Worm (Caenorhabditis elegans) whole organism, young adult: ENCODE results near the gene srbc-39.
A peak's percentile ranks its signal among the peaks of the same experiment; 100 is the strongest.

ENCODE experiments used
- B0035.1 ChIP-seq: sonication (generic microtip); optimal IDR thresholded peaks from 2 replicates; lab custom pipeline; 2016; ENCODE audit warnings: missing genetic modification characterization, mild to moderate bottlenecking, missing compliant biosample characterization, missing genotype, missing genetic modification reagents
- B0336.3 ChIP-seq: fragments of 200-800 bp; sonication (Bioruptor generic); IDR thresholded peaks from 2 replicates; pipeline ENCODE4 v1.3.6; 2022; ENCODE audit warnings: missing genetic modification characterization, missing compliant biosample characterization
- C06A6.2 ChIP-seq: fragments of 200-800 bp; sonication (Bioruptor generic); conservative IDR thresholded peaks from 2 replicates; pipeline ENCODE4 v1.3.6; 2022; ENCODE audit warnings: missing genetic modification characterization, missing compliant biosample characterization
- C17E4.6 ChIP-seq: fragments of 200-800 bp; sonication (Bioruptor generic); IDR thresholded peaks from 2 replicates; pipeline ENCODE4 v1.3.6; 2022; ENCODE audit warnings: missing genetic modification reagents, missing genetic modification characterization, missing compliant biosample characterization
- D2030.7 ChIP-seq: fragments of 200-800 bp; sonication (Bioruptor generic); IDR thresholded peaks from 2 replicates; pipeline ENCODE4 v1.3.6; 2022; ENCODE audit warnings: missing genetic modification reagents, missing genetic modification characterization, missing compliant biosample characterization
- F49E8.2 ChIP-seq: sonication (generic microtip); optimal IDR thresholded peaks from 3 replicates; lab custom pipeline; 2017; ENCODE audit warnings: missing genetic modification characterization, mild to moderate bottlenecking, missing compliant biosample characterization, antibody characterized with exemption, moderate library complexity; ENCODE audit not compliant: insufficient read depth
- F57A8.1 ChIP-seq: fragments of 200-800 bp; sonication (Bioruptor generic); optimal IDR thresholded peaks from 2 replicates; lab custom pipeline; 2018; ENCODE audit warnings: mild to moderate bottlenecking, missing genetic modification characterization, moderate library complexity, missing compliant biosample characterization
- K11D2.4 ChIP-seq: fragments of 200-800 bp; sonication (Bioruptor generic); IDR thresholded peaks from 2 replicates; pipeline ENCODE4 v1.3.6; 2022; ENCODE audit warnings: missing genetic modification reagents, missing genetic modification characterization, missing compliant biosample characterization
- Y53G8AR.9 ChIP-seq: fragments of 200-800 bp; sonication (Bioruptor generic); conservative IDR thresholded peaks from 2 replicates; pipeline ENCODE4 v1.3.6; 2022; ENCODE audit warnings: missing genetic modification reagents, missing genetic modification characterization, missing compliant biosample characterization
- Y56A3A.18 ChIP-seq: fragments of 200-800 bp; sonication (Bioruptor generic); IDR thresholded peaks from 2 replicates; pipeline ENCODE4 v1.3.6; 2022; ENCODE audit warnings: missing genetic modification reagents, missing genetic modification characterization, missing compliant biosample characterization
- Y67H2A.10 ChIP-seq: fragments of 200-800 bp; sonication (Bioruptor generic); conservative IDR thresholded peaks from 2 replicates; pipeline ENCODE4 v1.3.6; 2022; ENCODE audit warnings: missing genetic modification reagents, missing genetic modification characterization, missing compliant biosample characterization
- Y95B8A.8 ChIP-seq: fragments of 200-800 bp; sonication (Bioruptor generic); IDR thresholded peaks from 2 replicates; pipeline ENCODE4 v1.3.6; 2022; ENCODE audit warnings: missing genetic modification reagents, missing genetic modification characterization, missing compliant biosample characterization
- ama-1 ChIP-seq, 3 experiments: fragments of 150-350 bp in 1 of 3; sonication (generic microtip) in 2 of 3; optimal IDR thresholded peaks; 2 replicates each; lab custom pipeline; 2014 to 2018; ENCODE audit warnings: missing biosample characterization in 2 of 3, missing genetic modification characterization in 2 of 3, missing genetic modification reagents in 2 of 3
- aptf-3 ChIP-seq: fragments of 200-800 bp; sonication (Bioruptor generic); IDR thresholded peaks from 2 replicates; pipeline ENCODE4 v1.3.6; 2022; ENCODE audit warnings: missing genetic modification characterization, missing compliant biosample characterization
- atf-7 ChIP-seq: sonication (generic microtip); optimal IDR thresholded peaks from 2 replicates; lab custom pipeline; 2017; ENCODE audit warnings: mild to moderate bottlenecking, missing genetic modification characterization, missing compliant biosample characterization
- athp-1 ChIP-seq: sonication (generic microtip); optimal IDR thresholded peaks from 2 replicates; lab custom pipeline; 2017; ENCODE audit warnings: mild to moderate bottlenecking, missing genetic modification characterization, missing compliant biosample characterization
- bed-1 ChIP-seq: fragments of 200-800 bp; sonication (Bioruptor generic); IDR thresholded peaks from 2 replicates; pipeline ENCODE4 v1.3.6; 2022; ENCODE audit warnings: missing genetic modification reagents, missing genetic modification characterization, missing compliant biosample characterization
- bed-2 ChIP-seq: fragments of 200-800 bp; sonication (Bioruptor generic); IDR thresholded peaks from 2 replicates; pipeline ENCODE4 v1.3.6; 2022; ENCODE audit warnings: missing genetic modification reagents, missing genetic modification characterization, missing compliant biosample characterization
- cebp-2 ChIP-seq: fragments of 200-800 bp; sonication (Bioruptor generic); IDR thresholded peaks from 2 replicates; pipeline ENCODE4 v1.3.6; 2022; ENCODE audit warnings: missing genetic modification characterization, missing compliant biosample characterization
- ceh-27 ChIP-seq: fragments of 200-800 bp; sonication (Bioruptor generic); optimal IDR thresholded peaks from 2 replicates; lab custom pipeline; 2018; ENCODE audit warnings: mild to moderate bottlenecking, missing genetic modification characterization, moderate library complexity, missing compliant biosample characterization
- chd-7 ChIP-seq: sonication (generic microtip); optimal IDR thresholded peaks from 2 replicates; lab custom pipeline; 2016; ENCODE audit warnings: mild to moderate bottlenecking, missing genetic modification characterization, moderate library complexity, missing compliant biosample characterization
- egl-18 ChIP-seq: fragments of 200-800 bp; sonication (Bioruptor generic); IDR thresholded peaks from 2 replicates; pipeline ENCODE4 v1.3.6; 2022; ENCODE audit warnings: missing genetic modification reagents, missing genetic modification characterization, missing compliant biosample characterization
- egl-44 ChIP-seq: fragments of 200-800 bp; sonication (Bioruptor generic); IDR thresholded peaks from 2 replicates; pipeline ENCODE4 v1.3.6; 2022; ENCODE audit warnings: missing genetic modification reagents, missing genetic modification characterization, missing compliant biosample characterization
- ets-4 ChIP-seq: fragments of 200-800 bp; sonication (Bioruptor generic); optimal IDR thresholded peaks from 2 replicates; lab custom pipeline; 2018; ENCODE audit warnings: mild to moderate bottlenecking, missing genetic modification characterization, missing compliant biosample characterization
- gei-17 ChIP-seq: fragments of 200-800 bp; sonication (Bioruptor generic); optimal IDR thresholded peaks from 2 replicates; lab custom pipeline; 2018; ENCODE audit warnings: mild to moderate bottlenecking, missing genetic modification characterization, missing compliant biosample characterization
- hrde-1 ChIP-seq: sonication (generic microtip); optimal IDR thresholded peaks from 2 replicates; lab custom pipeline; 2016; ENCODE audit warnings: missing genetic modification characterization, mild to moderate bottlenecking, missing compliant biosample characterization, moderate library complexity, missing genotype, missing genetic modification reagents, borderline replicate concordance
- hsf-1 ChIP-seq: fragments of 200-800 bp; sonication (Bioruptor generic); IDR thresholded peaks from 2 replicates; pipeline ENCODE4 v1.3.6; 2022; ENCODE audit warnings: missing genetic modification reagents, missing genetic modification characterization, missing compliant biosample characterization
- lin-35 ChIP-seq, 3 experiments: fragments of 150-350 bp in 2 of 3; sonication (generic microtip) in 1 of 3; optimal IDR thresholded peaks; 2 replicates each; lab custom pipeline; 2014 to 2018; ENCODE audit warnings: missing biosample characterization in 3 of 3, missing genetic modification characterization in 3 of 3, missing genetic modification reagents in 3 of 3
- lin-54 ChIP-seq: fragments of 200-800 bp; sonication (Bioruptor generic); optimal IDR thresholded peaks from 2 replicates; lab custom pipeline; 2018; ENCODE audit warnings: mild to moderate bottlenecking, missing genetic modification characterization, missing compliant biosample characterization
- lsl-1 ChIP-seq: fragments of 200-800 bp; sonication (Bioruptor generic); optimal IDR thresholded peaks from 2 replicates; lab custom pipeline; 2018; ENCODE audit warnings: mild to moderate bottlenecking, missing genetic modification characterization, moderate library complexity, missing compliant biosample characterization
- madf-6 ChIP-seq: fragments of 200-800 bp; sonication (Bioruptor generic); IDR thresholded peaks from 2 replicates; pipeline ENCODE4 v1.3.6; 2022; ENCODE audit warnings: missing genetic modification reagents, missing genetic modification characterization, missing compliant biosample characterization
- mcd-1 ChIP-seq: fragments of 200-800 bp; sonication (Bioruptor generic); IDR thresholded peaks from 2 replicates; pipeline ENCODE4 v1.3.6; 2022; ENCODE audit warnings: missing genetic modification reagents, missing genetic modification characterization, missing compliant biosample characterization
- nfya-2 ChIP-seq: fragments of 200-800 bp; sonication (Bioruptor generic); IDR thresholded peaks from 2 replicates; pipeline ENCODE4 v1.3.6; 2022; ENCODE audit warnings: missing genetic modification reagents, missing genetic modification characterization, missing compliant biosample characterization
- nfyb-1 ChIP-seq: fragments of 200-800 bp; sonication (Bioruptor generic); IDR thresholded peaks from 2 replicates; pipeline ENCODE4 v1.3.6; 2022; ENCODE audit warnings: missing genetic modification reagents, missing genetic modification characterization, missing compliant biosample characterization
- nhr-80 ChIP-seq: sonication (generic microtip); optimal IDR thresholded peaks from 2 replicates; lab custom pipeline; 2016; ENCODE audit warnings: missing genetic modification characterization, missing compliant biosample characterization
- pbrm-1 ChIP-seq: fragments of 200-800 bp; sonication (Bioruptor generic); IDR thresholded peaks from 2 replicates; pipeline ENCODE4 v1.3.6; 2022; ENCODE audit warnings: missing genetic modification reagents, missing genetic modification characterization, missing compliant biosample characterization
- repo-1 ChIP-seq: sonication (generic microtip); optimal IDR thresholded peaks from 2 replicates; lab custom pipeline; 2017; ENCODE audit warnings: mild to moderate bottlenecking, missing genetic modification characterization, missing compliant biosample characterization
- rpc-1 ChIP-seq, 2 experiments: fragments of 150-350 bp in 1 of 2; sonication (generic microtip) in 1 of 2; optimal IDR thresholded peaks; 2 replicates each; lab custom pipeline; 2014 to 2018; ENCODE audit warnings: missing biosample characterization in 1 of 2, missing genetic modification characterization in 1 of 2, missing genetic modification reagents in 1 of 2, missing genotype in 1 of 2
- sea-2 ChIP-seq: fragments of 200-800 bp; sonication (Bioruptor generic); IDR thresholded peaks from 2 replicates; pipeline ENCODE4 v1.3.6; 2022; ENCODE audit warnings: missing genetic modification characterization, missing compliant biosample characterization
- snpc-4 ChIP-seq, 5 experiments: fragments of 150-350 bp in 1 of 5; sonication (generic microtip) in 4 of 5; optimal IDR thresholded peaks; 2 replicates each; lab custom pipeline; 2014 to 2018; ENCODE audit warnings: missing genetic modification characterization in 5 of 5, missing biosample characterization in 3 of 5, antibody characterized with exemption in 2 of 5, mild to moderate bottlenecking in 2 of 5, missing compliant biosample characterization in 2 of 5, missing genotype in 2 of 5, moderate library complexity in 2 of 5, missing genetic modification reagents in 1 of 5
- tbp1 ChIP-seq: fragments of 200-800 bp; sonication (Bioruptor generic); optimal IDR thresholded peaks from 2 replicates; lab custom pipeline; 2018; ENCODE audit warnings: mild to moderate bottlenecking, missing genetic modification characterization, missing compliant biosample characterization
- unc-62 ChIP-seq: fragments of 150-350 bp; optimal IDR thresholded peaks from 2 replicates; lab custom pipeline; 2014; ENCODE audit warnings: missing biosample characterization, missing genetic modification reagents, missing genetic modification characterization
- zfh-2 ChIP-seq: fragments of 200-800 bp; sonication (Bioruptor generic); conservative IDR thresholded peaks from 2 replicates; pipeline ENCODE4 v1.3.6; 2022; ENCODE audit warnings: missing genetic modification reagents, missing genetic modification characterization, missing compliant biosample characterization
- ztf-26 ChIP-seq: sonication (generic microtip); optimal IDR thresholded peaks from 2 replicates; lab custom pipeline; 2017; ENCODE audit warnings: missing genetic modification characterization, missing compliant biosample characterization
- ztf-6 ChIP-seq: fragments of 200-800 bp; sonication (Bioruptor generic); IDR thresholded peaks from 2 replicates; pipeline ENCODE4 v1.3.6; 2022; ENCODE audit warnings: missing genetic modification reagents, missing genetic modification characterization, missing compliant biosample characterization

The srbc-39 gene

ce11 chrV:730216-730615, 21.3 kb downstream of the srbc-39 start (continued):
- TF ChIP-seq hsf-1 (GFP tag; lab: Robert Waterston, UW) (no peak), nfyb-1 (GFP tag; lab: Robert Waterston, UW) (peak; percentile 81), Y95B8A.8 (GFP tag; lab: Robert Waterston, UW) (0 out of 2 replicates have a peak, but pooled peaks have one; percentile 36), ztf-6 (GFP tag; lab: Robert Waterston, UW) (no peak), pbrm-1 (GFP tag; lab: Robert Waterston, UW) (no peak), K11D2.4 (GFP tag; lab: Robert Waterston, UW) (peak; percentile 45; the same call in 1 of the 2 replicates), cebp-2 (GFP tag; lab: Robert Waterston, UW) (no peak), nhr-80 (tag; lab: Kevin White, UChicago) (peak; percentile 54), chd-7 (tag; lab: Kevin White, UChicago) (peak; percentile 66), aptf-3 (GFP tag; lab: Robert Waterston, UW) (no peak), lsl-1 (GFP tag; lab: Kevin White, UChicago) (no peak), C17E4.6 (GFP tag; lab: Robert Waterston, UW) (no peak), ets-4 (GFP tag; lab: Kevin White, UChicago) (no peak), ztf-26 (tag; lab: Kevin White, UChicago) (peak; percentile 20), egl-18 (GFP tag; lab: Robert Waterston, UW) (no peak), bed-1 (no peak), F49E8.2 (tag; lab: Kevin White, UChicago) (no peak), egl-44 (GFP tag; lab: Robert Waterston, UW) (0 out of 2 replicates have a peak, but pooled peaks have one; percentile 55), lin-54 (GFP tag; lab: Kevin White, UChicago) (peak; percentile 11), Y67H2A.10 (GFP tag; lab: Robert Waterston, UW) (no peak), ceh-27 (no peak)

- TF ChIP-seq sea-2 (0 out of 2 replicates have a peak, but pooled peaks have one; percentile 11), lsl-1 (GFP tag; lab: Kevin White, UChicago) (no peak), hrde-1 (tag; lab: Kevin White, UChicago) (no peak), D2030.7 (GFP tag; lab: Robert Waterston, UW) (no peak), Y56A3A.18 (GFP tag; lab: Robert Waterston, UW) (peak; percentile 46; the same call in 1 of the 2 replicates), tbp1 (GFP tag; lab: Kevin White, UChicago) (peak; percentile 63), ztf-26 (tag; lab: Kevin White, UChicago) (peak; percentile 83), mcd-1 (peak; percentile 73), pbrm-1 (GFP tag; lab: Robert Waterston, UW) (peak; percentile 77), Y53G8AR.9 (GFP tag; lab: Robert Waterston, UW) (peak; percentile 75; the same call in 1 of the 2 replicates), gei-17 (peak; percentile 55), bed-2 (GFP tag; lab: Robert Waterston, UW) (no peak), B0035.1 (tag; lab: Kevin White, UChicago) (peak; percentile 32), rpc-1 (optimal IDR thresholded peaks at IDR 0.05; lab: Kevin White, UChicago) (no peak), rpc-1 (tag; optimal IDR thresholded peaks at IDR 0.05; lab: Kevin White, UChicago) (no peak), atf-7 (tag; lab: Kevin White, UChicago) (peak; percentile 93), B0336.3 (GFP tag; lab: Robert Waterston, UW) (peak; percentile 96), ama-1 (optimal IDR thresholded peaks at IDR 0.05; lab: Kevin White, UChicago) (peak; percentile 1), ama-1 (GFP tag; optimal IDR thresholded peaks at IDR 0.05; lab: Kevin White, UChicago) (no peak), madf-6 (GFP tag; lab: Robert Waterston, UW) (0 out of 2 replicates have a peak, but pooled peaks have one; percentile 31), lin-35 (GFP tag; optimal IDR thresholded peaks at IDR 0.05; lab: Kevin White, UChicago) (peak in 1 of 3 experiments; percentile 29), nfya-2 (GFP tag; lab: Robert Waterston, UW) (no peak), snpc-4 (GFP tag; optimal IDR thresholded peaks at IDR 0.05; lab: Kevin White, UChicago) (no peak), snpc-4 (tag; optimal IDR thresholded peaks at IDR 0.05; lab: Kevin White, UChicago) (peak in 2 of 4 experiments; percentile 41 to 47), C06A6.2 (GFP tag; lab: Robert Waterston, UW) (peak; percentile 84), athp-1 (tag; lab: Kevin White, UChicago) (peak; percentile 18), Y95B8A.8 (GFP tag; lab: Robert Waterston, UW) (peak; percentile 74; the same call in 1 of the 2 replicates), F57A8.1 (GFP tag; lab: Kevin White, UChicago) (no peak), nhr-80 (tag; lab: Kevin White, UChicago) (peak; percentile 97), zfh-2 (GFP tag; lab: Robert Waterston, UW) (peak; percentile 81), repo-1 (peak; percentile 78), chd-7 (tag; lab: Kevin White, UChicago) (peak; percentile 93), unc-62 (GFP tag; lab: Kevin White, UChicago) (peak; percentile 83)
These were observed 22.4 kb downstream of the srbc-39 start for ce11 chrV:731330-731729.
